Worm (Caenorhabditis elegans): ENCODE results near the gene T24B8.7.

The T24B8.7 gene

ce11 chrII:9064437-9064836 lies 11.0 kb upstream of the T24B8.7 start (continued):
- TF ChIP-seq nhr-6 (tag; optimal IDR thresholded peaks at IDR 0.05) = peak; percentile 20
- TF ChIP-seq ceh-16 (tag; optimal IDR thresholded peaks at IDR 0.05) = peak; percentile 73
- no peak for TF ChIP-seq R02D3.7 (tag; optimal IDR thresholded peaks at IDR 0.05)
- no peak for TF ChIP-seq ZK546.5 (tag; optimal IDR thresholded peaks at IDR 0.05)
- TF ChIP-seq lin-11 (tag; optimal IDR thresholded peaks at IDR 0.05) = no peak
- TF ChIP-seq peb-1 (tag; optimal IDR thresholded peaks at IDR 0.05) = no peak
- TF ChIP-seq blmp-1 (tag; optimal IDR thresholded peaks at IDR 0.05; ENCODE audit: insufficient read depth) = no peak
- no peak for TF ChIP-seq snpc-4 (tag; optimal IDR thresholded peaks at IDR 0.05)
- TF ChIP-seq ztf-4 (tag; optimal IDR thresholded peaks at IDR 0.05) = no peak
- no peak for TF ChIP-seq ceh-82 (tag; optimal IDR thresholded peaks at IDR 0.05)
- TF ChIP-seq ztf-11 (tag; optimal IDR thresholded peaks at IDR 0.05) = no peak
- TF ChIP-seq dmd-4 (tag; optimal IDR thresholded peaks at IDR 0.05) = no peak
- no peak for TF ChIP-seq sem-4 (tag; optimal IDR thresholded peaks at IDR 0.05)
- no peak for TF ChIP-seq elt-3 (tag; optimal IDR thresholded peaks at IDR 0.05)
- no peak for TF ChIP-seq lin-13 (GFP tag; optimal IDR thresholded peaks at IDR 0.05)
- TF ChIP-seq sma-9 (GFP tag; optimal IDR thresholded peaks at IDR 0.05) = peak; percentile 6
- no peak for TF ChIP-seq sma-9 (tag; optimal IDR thresholded peaks at IDR 0.05)
- peak; percentile 21 for TF ChIP-seq nhr-25 (tag; optimal IDR thresholded peaks at IDR 0.05)

DNA sequence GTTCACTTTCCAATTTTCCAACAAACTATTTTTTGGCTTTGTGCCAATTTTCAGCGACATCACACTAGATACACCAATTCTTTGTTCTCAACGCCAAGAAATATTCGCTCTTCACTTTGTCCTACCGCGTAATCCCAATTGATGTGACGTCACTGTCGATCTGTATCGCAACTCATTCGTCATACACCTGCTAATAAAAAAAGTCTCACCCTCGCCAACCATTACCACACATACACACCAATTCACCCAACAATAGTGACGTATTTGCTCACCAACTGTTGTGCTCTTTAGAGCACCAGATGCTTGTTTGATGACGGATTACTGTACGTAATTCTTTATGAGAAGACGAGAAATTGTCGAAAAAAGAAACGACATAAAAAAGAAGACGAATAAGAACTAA lies 9.9 kb upstream of the T24B8.7 start:
- TF ChIP-seq nhr-23 (tag; optimal IDR thresholded peaks at IDR 0.05) (no peak), elt-1 (tag; optimal IDR thresholded peaks at IDR 0.05) (no peak), ceh-82 (tag; optimal IDR thresholded peaks at IDR 0.05) (no peak), nhr-77 (tag; optimal IDR thresholded peaks at IDR 0.05) (no peak), nhr-6 (tag; optimal IDR thresholded peaks at IDR 0.05) (no peak), ztf-4 (tag; optimal IDR thresholded peaks at IDR 0.05) (no peak), skn-1 (tag; optimal IDR thresholded peaks at IDR 0.05) (no peak), Y55F3AM.14 (GFP tag; optimal IDR thresholded peaks at IDR 0.05) (no peak), zag-1 (tag; optimal IDR thresholded peaks at IDR 0.05) (no peak), R02D3.7 (tag; optimal IDR thresholded peaks at IDR 0.05) (no peak), ztf-1 (GFP tag; conservative IDR thresholded peaks at IDR 0.05) (no peak), fos-1 (tag; optimal IDR thresholded peaks at IDR 0.05) (no peak), unc-55 (GFP tag; optimal IDR thresholded peaks at IDR 0.05) (no peak)

DNA sequence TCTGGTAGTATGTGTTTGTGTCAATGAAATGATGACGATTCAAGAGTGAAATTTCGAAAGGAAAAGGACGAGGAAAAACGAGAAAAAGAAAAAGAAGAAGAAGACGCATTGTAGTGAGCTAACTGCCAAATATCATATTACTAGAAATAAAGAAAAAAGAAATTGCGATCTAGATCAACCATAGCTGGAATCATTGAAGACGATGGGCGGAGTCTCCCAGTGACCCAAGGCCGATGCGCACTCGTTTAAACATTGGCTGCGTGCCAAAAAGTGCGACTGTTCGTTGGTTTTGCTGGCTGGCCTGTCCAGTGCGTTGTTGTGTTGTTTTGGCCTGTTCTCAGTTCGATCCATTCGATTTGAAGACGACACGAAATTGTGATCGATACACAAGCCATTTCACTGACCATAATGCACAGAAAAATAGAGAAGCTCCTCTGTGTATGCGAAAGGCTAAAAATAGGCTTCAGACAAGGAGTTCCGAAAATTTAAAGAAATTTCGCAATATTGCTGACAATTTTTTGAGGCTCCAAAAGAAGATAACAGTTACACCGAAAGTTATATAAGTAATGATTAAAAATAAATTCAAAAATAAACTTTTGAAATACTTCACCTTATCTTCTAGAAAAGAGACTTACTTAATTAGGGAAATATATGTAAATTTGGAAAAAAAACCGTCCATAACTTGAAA lies 8.9 kb upstream of the T24B8.7 start:
- TF ChIP-seq unc-55 (GFP tag; optimal IDR thresholded peaks at IDR 0.05) (peak; percentile 8), sma-9 (GFP tag; optimal IDR thresholded peaks at IDR 0.05) (no peak), sma-9 (tag; optimal IDR thresholded peaks at IDR 0.05) (no peak), nhr-25 (tag; optimal IDR thresholded peaks at IDR 0.05) (peak; percentile 40)

- TF ChIP-seq Y55F3AM.14 (GFP tag; optimal IDR thresholded peaks at IDR 0.05) (no peak), unc-55 (GFP tag; optimal IDR thresholded peaks at IDR 0.05) (peak; percentile 81), ama-1 (optimal IDR thresholded peaks at IDR 0.05) (peak; percentile 32), unc-62 (GFP tag; optimal IDR thresholded peaks at IDR 0.05) (no peak), lin-39 (tag; optimal IDR thresholded peaks at IDR 0.05) (no peak), ceh-16 (tag; optimal IDR thresholded peaks at IDR 0.05) (peak; percentile 24), ztf-1 (GFP tag; conservative IDR thresholded peaks at IDR 0.05) (no peak), nhr-25 (tag; optimal IDR thresholded peaks at IDR 0.05) (peak; percentile 30), mbf-1 (tag; optimal IDR thresholded peaks at IDR 0.05) (no peak), C34F6.9 (tag; optimal IDR thresholded peaks at IDR 0.05) (peak; percentile 80), nhr-11 (tag; optimal IDR thresholded peaks at IDR 0.05) (no peak), ztf-4 (tag; optimal IDR thresholded peaks at IDR 0.05) (peak; percentile 71), egl-27 (tag; optimal IDR thresholded peaks at IDR 0.05) (peak; percentile 54), lsy-2 (tag; optimal IDR thresholded peaks at IDR 0.05) (peak; percentile 43 to 84), elt-3 (tag; optimal IDR thresholded peaks at IDR 0.05) (no peak), nhr-12 (tag; optimal IDR thresholded peaks at IDR 0.05) (no peak), lin-13 (GFP tag; optimal IDR thresholded peaks at IDR 0.05) (peak; percentile 32), F13H6.1 (tag; optimal IDR thresholded peaks at IDR 0.05) (peak; percentile 84), nhr-237 (tag; optimal IDR thresholded peaks at IDR 0.05) (no peak), sem-4 (tag; optimal IDR thresholded peaks at IDR 0.05) (peak; percentile 40), alr-1 (tag; optimal IDR thresholded peaks at IDR 0.05) (no peak), gmeb-1 (tag; optimal IDR thresholded peaks at IDR 0.05) (peak; percentile 40), lin-11 (tag; optimal IDR thresholded peaks at IDR 0.05) (peak; percentile 71), nhr-6 (tag; optimal IDR thresholded peaks at IDR 0.05) (no peak), ztf-11 (tag; optimal IDR thresholded peaks at IDR 0.05) (no peak), zag-1 (tag; optimal IDR thresholded peaks at IDR 0.05) (peak; percentile 79), mdl-1 (tag; optimal IDR thresholded peaks at IDR 0.05) (peak; percentile 19 to 52), peb-1 (tag; optimal IDR thresholded peaks at IDR 0.05) (no peak), elt-1 (tag; optimal IDR thresholded peaks at IDR 0.05) (no peak), snpc-4 (tag; optimal IDR thresholded peaks at IDR 0.05) (no peak), aly-2 (tag; optimal IDR thresholded peaks at IDR 0.05) (no peak), sma-3 (GFP tag; optimal IDR thresholded peaks at IDR 0.05) (peak; percentile 40), nhr-23 (tag; optimal IDR thresholded peaks at IDR 0.05) (no peak), mab-5 (tag; optimal IDR thresholded peaks at IDR 0.05) (peak; percentile 40), ZK546.5 (tag; optimal IDR thresholded peaks at IDR 0.05) (no peak)
Observed at ce11 chrII:9061557-9062183, 8.2 kb upstream of the T24B8.7 start.

All from whole organism, L2 larva.